Worm (Caenorhabditis elegans) whole organism, L4/young adult: ENCODE results near the gene ZK402.2.

ENCODE experiments used
- W03F9.2 ChIP-seq: fragments of 150-350 bp; optimal IDR thresholded peaks from 2 replicates; lab custom pipeline; 2014; ENCODE audit warnings: missing biosample characterization, missing genetic modification characterization
- him-1 ChIP-seq: sonication (generic microtip); optimal IDR thresholded peaks from 2 replicates; lab custom pipeline; 2016; ENCODE audit warnings: missing genotype, missing genetic modification reagents, missing genetic modification characterization, missing compliant biosample characterization

DNA sequence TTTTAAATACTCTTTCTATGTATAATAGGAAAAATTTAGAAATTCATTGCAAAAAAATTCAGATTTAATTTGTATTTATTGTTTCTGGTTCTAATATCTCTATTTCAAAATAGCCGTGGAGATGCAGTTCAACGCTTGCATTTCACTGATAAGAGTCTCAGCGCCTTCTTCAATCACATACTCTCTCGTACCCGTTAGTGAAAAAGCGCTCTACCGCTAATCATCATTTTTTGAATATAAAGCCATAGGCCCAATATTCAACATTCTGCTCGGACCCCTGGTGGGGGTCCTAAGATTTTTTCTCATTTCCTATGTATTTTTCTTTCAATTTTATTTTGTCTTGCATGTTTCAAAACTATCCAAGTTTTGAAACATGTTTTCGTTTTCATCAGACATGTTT lies 17.0 kb downstream of the ZK402.2 start:
- no peak for TF ChIP-seq him-1
- no peak for TF ChIP-seq W03F9.2
